Fruit fly (Drosophila melanogaster) whole organism, embryonic: ENCODE results near the gene ppk30.

Experiments used
- Atf3 ChIP-seq: fragments of 200-800 bp; sonication (Bioruptor generic); optimal IDR thresholded peaks from 3 replicates; lab custom pipeline; 2016; ENCODE audit warnings: missing biosample characterization, missing genetic modification characterization
- Bteb2 ChIP-seq: fragments of 200-800 bp; sonication (Bioruptor generic); optimal IDR thresholded peaks from 2 replicates; lab custom pipeline; 2016; ENCODE audit warnings: missing biosample characterization, missing genetic modification characterization
- CG12104 ChIP-seq: fragments of 200-800 bp; sonication (Bioruptor generic); optimal IDR thresholded peaks from 3 replicates; lab custom pipeline; 2016; ENCODE audit warnings: missing biosample characterization, missing genetic modification characterization
- CG16863 ChIP-seq: fragments of 200-800 bp; sonication (Bioruptor generic); optimal IDR thresholded peaks from 3 replicates; lab custom pipeline; 2016; ENCODE audit warnings: missing biosample characterization, missing genetic modification characterization
- CG17912 ChIP-seq: fragments of 200-800 bp; sonication (Bioruptor generic); optimal IDR thresholded peaks from 2 replicates; lab custom pipeline; 2018; ENCODE audit warnings: missing biosample characterization, mild to moderate bottlenecking, missing genetic modification characterization
- CG3838 ChIP-seq: fragments of 200-800 bp; sonication (Bioruptor generic); optimal IDR thresholded peaks from 3 replicates; lab custom pipeline; 2016; ENCODE audit warnings: missing biosample characterization, missing genetic modification characterization
- Hr39 ChIP-seq: fragments of >200 bp; optimal IDR thresholded peaks from 2 replicates; lab custom pipeline; 2017
- MTF-1 ChIP-seq: fragments of 200-800 bp; sonication (Bioruptor generic); optimal IDR thresholded peaks from 2 replicates; lab custom pipeline; 2018; ENCODE audit warnings: missing biosample characterization, mild to moderate bottlenecking, missing genetic modification characterization, borderline replicate concordance
- br ChIP-seq: fragments of >200 bp; optimal IDR thresholded peaks from 2 replicates; lab custom pipeline; 2017
- bsh ChIP-seq, 2 experiments: fragments of 200-800 bp; sonication (Bioruptor generic); optimal IDR thresholded peaks; 2 replicates each; lab custom pipeline; 2017 to 2018; ENCODE audit warnings: mild to moderate bottlenecking in 2 of 2, missing biosample characterization in 2 of 2, missing genetic modification characterization in 2 of 2, moderate library complexity in 1 of 2
- cato ChIP-seq: fragments of 200-800 bp; sonication (Bioruptor generic); optimal IDR thresholded peaks from 2 replicates; lab custom pipeline; 2016; ENCODE audit warnings: missing biosample characterization, missing genetic modification characterization, borderline replicate concordance

- TF ChIP-seq bsh (GFP tag; optimal IDR thresholded peaks at IDR 0.05; lab: Kevin White, UChicago) (no peak), CG12104 (GFP tag; lab: Kevin White, UChicago) (no peak), br (no peak), Atf3 (GFP tag; lab: Kevin White, UChicago) (no peak), cato (GFP tag; lab: Kevin White, UChicago) (no peak), CG3838 (GFP tag; lab: Kevin White, UChicago) (no peak), MTF-1 (GFP tag; lab: Kevin White, UChicago) (no peak), CG17912 (GFP tag; lab: Kevin White, UChicago) (no peak), CG16863 (no peak), Bteb2 (GFP tag; lab: Kevin White, UChicago) (no peak), Hr39 (lab: Kevin White, UChicago) (no peak)
Observed at dm6 chr3R:29659950-29660349, 9.0 kb upstream of the ppk30 start, which contains the start of gene Dop1R2.
